Worm (Caenorhabditis elegans): ENCODE data around the gene ttbk-2.2.
"Not testable (repeated sequence)": the region's sequence is repeated elsewhere in the genome, so short reads cannot be mapped to it uniquely, and the experiment has no call there.

ce11 chrIV:5068541-5068940 lies 1.8 kb upstream of the ttbk-2.2 start, which contains the start of the genes R13H9.6 and rmd-6:
- not testable (repeated sequence) for TF ChIP-seq med-1 (GFP tag; optimal IDR thresholded peaks at IDR 0.05; ENCODE audit: insufficient read depth); ztf-29 (GFP tag; IDR thresholded peaks at IDR 0.05); flt-1 (GFP tag; IDR thresholded peaks at IDR 0.05); T22C8.4 (GFP tag; IDR thresholded peaks at IDR 0.05)

Data from whole organism, midembryonic.